Fruit fly (Drosophila melanogaster) whole organism, embryonic: ENCODE results near the gene CG42674.

Source experiments
- Ada2b ChIP-seq: fragments of 200-800 bp; sonication (Bioruptor generic); IDR thresholded peaks from 2 replicates; pipeline ENCODE4 v1.3.6; 2022; ENCODE audit warnings: missing biosample characterization, missing genetic modification characterization
- Adf1 ChIP-seq: fragments of 200-800 bp; sonication (Bioruptor generic); IDR thresholded peaks from 2 replicates; pipeline ENCODE4 v1.3.6; 2022; ENCODE audit warnings: missing biosample characterization, missing genetic modification characterization
- BEAF-32 ChIP-seq: fragments of 200-800 bp; sonication (Bioruptor generic); optimal IDR thresholded peaks from 3 replicates; lab custom pipeline; 2017; ENCODE audit warnings: missing biosample characterization, missing genetic modification characterization, mild to moderate bottlenecking, moderate library complexity, missing genetic modification reagents
- CG11695 ChIP-seq: fragments of 200-800 bp; sonication (Bioruptor generic); IDR thresholded peaks from 3 replicates; pipeline ENCODE4 v1.3.6; 2022; ENCODE audit warnings: missing biosample characterization, missing genetic modification characterization
- CG12219 ChIP-seq: fragments of 200-800 bp; sonication (Bioruptor generic); optimal IDR thresholded peaks from 3 replicates; lab custom pipeline; 2018; ENCODE audit warnings: missing biosample characterization, mild to moderate bottlenecking, missing genetic modification characterization
- CG13296 ChIP-seq: fragments of 200-800 bp; sonication (Bioruptor generic); optimal IDR thresholded peaks from 3 replicates; lab custom pipeline; 2018; ENCODE audit warnings: missing biosample characterization, mild to moderate bottlenecking, missing genetic modification characterization
- CG13775 ChIP-seq: fragments of 200-800 bp; sonication (Bioruptor generic); optimal IDR thresholded peaks from 3 replicates; lab custom pipeline; 2017; ENCODE audit warnings: missing biosample characterization, mild to moderate bottlenecking, missing genetic modification characterization
- CG16863 ChIP-seq: fragments of 200-800 bp; sonication (Bioruptor generic); optimal IDR thresholded peaks from 3 replicates; lab custom pipeline; 2016; ENCODE audit warnings: missing biosample characterization, missing genetic modification characterization
- CG18599 ChIP-seq: fragments of 200-800 bp; sonication (Bioruptor generic); optimal IDR thresholded peaks from 3 replicates; lab custom pipeline; 2017; ENCODE audit warnings: missing biosample characterization, missing genetic modification characterization, mild to moderate bottlenecking, moderate library complexity, missing genetic modification reagents
- CG2116 ChIP-seq: fragments of 200-800 bp; sonication (Bioruptor generic); optimal IDR thresholded peaks from 3 replicates; lab custom pipeline; 2018; ENCODE audit warnings: missing biosample characterization, mild to moderate bottlenecking, missing genetic modification characterization
- CG31365 ChIP-seq: fragments of 200-800 bp; sonication (Bioruptor generic); optimal IDR thresholded peaks from 2 replicates; lab custom pipeline; 2018; ENCODE audit warnings: missing biosample characterization, mild to moderate bottlenecking, missing genetic modification characterization
- CG34224 ChIP-seq: fragments of 200-800 bp; sonication (Bioruptor generic); IDR thresholded peaks from 3 replicates; pipeline ENCODE4 v1.3.6; 2022; ENCODE audit warnings: missing biosample characterization, missing genetic modification characterization; ENCODE audit not compliant: partially characterized antibody
- CG4282 ChIP-seq: fragments of 200-800 bp; sonication (Bioruptor generic); optimal IDR thresholded peaks from 2 replicates; lab custom pipeline; 2016; ENCODE audit warnings: missing biosample characterization, missing genetic modification characterization
- CG4328 ChIP-seq: fragments of 200-800 bp; sonication (Bioruptor generic); optimal IDR thresholded peaks from 3 replicates; lab custom pipeline; 2017; ENCODE audit warnings: missing biosample characterization, missing genetic modification reagents, missing genetic modification characterization
- CG4617 ChIP-seq: fragments of 200-800 bp; sonication (Bioruptor generic); optimal IDR thresholded peaks from 3 replicates; lab custom pipeline; 2016; ENCODE audit warnings: missing biosample characterization, missing genetic modification characterization, borderline replicate concordance
- CG4820 ChIP-seq: fragments of 200-800 bp; sonication (Bioruptor generic); optimal IDR thresholded peaks from 3 replicates; lab custom pipeline; 2016; ENCODE audit warnings: missing biosample characterization, missing genetic modification characterization
- CG5245 ChIP-seq: fragments of 200-800 bp; sonication (Bioruptor generic); optimal IDR thresholded peaks from 3 replicates; lab custom pipeline; 2016; ENCODE audit warnings: missing biosample characterization, missing genetic modification characterization
- CG6689 ChIP-seq: fragments of 200-800 bp; sonication (Bioruptor generic); IDR thresholded peaks from 2 replicates; pipeline ENCODE4 v1.3.6; 2022; ENCODE audit warnings: missing biosample characterization, missing genetic modification characterization
- D19B ChIP-seq: fragments of 200-800 bp; sonication (Bioruptor generic); optimal IDR thresholded peaks from 2 replicates; lab custom pipeline; 2017; ENCODE audit warnings: missing biosample characterization, mild to moderate bottlenecking, missing genetic modification characterization
- Dip3 ChIP-seq: fragments of 200-800 bp; sonication (Bioruptor generic); optimal IDR thresholded peaks from 3 replicates; lab custom pipeline; 2016; ENCODE audit warnings: missing biosample characterization, missing genetic modification characterization
- E2f1 ChIP-seq: fragments of 200-800 bp; sonication (Bioruptor generic); IDR thresholded peaks from 2 replicates; pipeline ENCODE4 v1.3.6; 2022; ENCODE audit warnings: missing biosample characterization, missing genetic modification characterization
- H15 ChIP-seq: fragments of 200-800 bp; sonication (Bioruptor generic); IDR thresholded peaks from 3 replicates; pipeline ENCODE4 v1.3.6; 2022; ENCODE audit warnings: missing biosample characterization, missing genetic modification characterization
- HHEX ChIP-seq: fragments of 200-800 bp; sonication (Bioruptor generic); optimal IDR thresholded peaks from 3 replicates; lab custom pipeline; 2017; ENCODE audit warnings: missing biosample characterization, mild to moderate bottlenecking, missing genetic modification characterization, missing genetic modification reagents
- Hr51 ChIP-seq, 2 experiments: fragments of 200-800 bp; sonication (Bioruptor generic); optimal IDR thresholded peaks; 2 replicates in 1 of 2; 3 replicates in 1 of 2; lab custom pipeline; 2016 to 2018; ENCODE audit warnings: missing biosample characterization in 2 of 2, missing genetic modification characterization in 2 of 2, mild to moderate bottlenecking in 1 of 2, moderate library complexity in 1 of 2
- Hsf ChIP-seq: fragments of 200-800 bp; sonication (Bioruptor generic); optimal IDR thresholded peaks from 3 replicates; lab custom pipeline; 2016; ENCODE audit warnings: missing biosample characterization, missing genetic modification characterization
- Nf-YB ChIP-seq: fragments of 200-800 bp; sonication (Bioruptor generic); optimal IDR thresholded peaks from 3 replicates; lab custom pipeline; 2019; ENCODE audit warnings: missing biosample characterization, mild to moderate bottlenecking, missing genetic modification characterization, moderate library complexity
- NfI ChIP-seq: fragments of 200-800 bp; sonication (Bioruptor generic); optimal IDR thresholded peaks from 3 replicates; lab custom pipeline; 2018; ENCODE audit warnings: missing biosample characterization, mild to moderate bottlenecking, missing genetic modification characterization, moderate library complexity
- Oli ChIP-seq: fragments of 200-800 bp; sonication (Bioruptor generic); optimal IDR thresholded peaks from 2 replicates; lab custom pipeline; 2018; ENCODE audit warnings: missing biosample characterization, mild to moderate bottlenecking, missing genetic modification characterization, moderate library complexity
- Sox100B ChIP-seq: fragments of 200-800 bp; sonication (Bioruptor generic); optimal IDR thresholded peaks from 3 replicates; lab custom pipeline; 2018; ENCODE audit warnings: missing biosample characterization, mild to moderate bottlenecking, missing genetic modification characterization
- Taf1 ChIP-seq: fragments of 200-800 bp; sonication (Bioruptor generic); IDR thresholded peaks from 2 replicates; pipeline ENCODE4 v1.3.6; 2022; ENCODE audit warnings: missing biosample characterization, missing genetic modification characterization
- Usf ChIP-seq: fragments of 200-800 bp; sonication (Bioruptor generic); optimal IDR thresholded peaks from 2 replicates; lab custom pipeline; 2017; ENCODE audit warnings: missing genotype, missing biosample characterization, missing genetic modification characterization
- YL-1 ChIP-seq: fragments of 200-800 bp; sonication (Bioruptor generic); optimal IDR thresholded peaks from 3 replicates; lab custom pipeline; 2017; ENCODE audit warnings: missing biosample characterization, mild to moderate bottlenecking, missing genetic modification characterization
- aop ChIP-seq: fragments of 200-800 bp; sonication (Bioruptor generic); IDR thresholded peaks from 2 replicates; pipeline ENCODE4 v1.3.6; 2022; ENCODE audit warnings: missing biosample characterization, missing genetic modification characterization
- ase ChIP-seq: fragments of 200-800 bp; sonication (Bioruptor generic); IDR thresholded peaks from 3 replicates; pipeline ENCODE4 v1.3.6; 2022; ENCODE audit warnings: missing biosample characterization, missing genetic modification characterization
- chm ChIP-seq: fragments of 200-800 bp; sonication (Bioruptor generic); IDR thresholded peaks from 2 replicates; pipeline ENCODE4 v1.3.6; 2022; ENCODE audit warnings: missing biosample characterization, missing genetic modification characterization
- ems ChIP-seq: fragments of 200-800 bp; sonication (Bioruptor generic); optimal IDR thresholded peaks from 3 replicates; lab custom pipeline; 2016; ENCODE audit warnings: missing biosample characterization, missing genetic modification characterization
- fd96Cb ChIP-seq: fragments of 200-800 bp; sonication (Bioruptor generic); optimal IDR thresholded peaks from 2 replicates; lab custom pipeline; 2018; ENCODE audit warnings: missing biosample characterization, mild to moderate bottlenecking, missing genetic modification characterization, moderate library complexity
- gcm ChIP-seq: fragments of 200-800 bp; sonication (Bioruptor generic); optimal IDR thresholded peaks from 2 replicates; lab custom pipeline; 2019; ENCODE audit warnings: missing biosample characterization, mild to moderate bottlenecking, missing genetic modification characterization, moderate library complexity
- gro ChIP-seq: fragments of 200-800 bp; sonication (Bioruptor generic); optimal IDR thresholded peaks from 2 replicates; lab custom pipeline; 2016; ENCODE audit warnings: missing biosample characterization, missing genetic modification characterization
- gsb ChIP-seq: fragments of 200-800 bp; sonication (Bioruptor generic); IDR thresholded peaks from 2 replicates; pipeline ENCODE4 v1.3.6; 2022; ENCODE audit warnings: missing biosample characterization, missing genetic modification characterization
- ham ChIP-seq: fragments of 200-800 bp; sonication (Bioruptor generic); IDR thresholded peaks from 2 replicates; pipeline ENCODE4 v1.3.6; 2022; ENCODE audit warnings: missing biosample characterization, missing genetic modification characterization
- knrl ChIP-seq: fragments of 200-800 bp; sonication (Bioruptor generic); IDR thresholded peaks from 3 replicates; pipeline ENCODE4 v1.3.6; 2022; ENCODE audit warnings: missing biosample characterization, missing genetic modification characterization; ENCODE audit not compliant: partially characterized antibody
- nom ChIP-seq: fragments of 200-800 bp; sonication (Bioruptor generic); optimal IDR thresholded peaks from 2 replicates; lab custom pipeline; 2017; ENCODE audit warnings: missing biosample characterization, missing genetic modification characterization, mild to moderate bottlenecking, moderate library complexity, missing genetic modification reagents
- pan ChIP-seq, 4 experiments: fragments of >200 bp in 3 of 4; fragments of 200-800 bp in 1 of 4; sonication (Bioruptor generic) in 1 of 4; optimal IDR thresholded peaks in 3 of 4; IDR thresholded peaks in 1 of 4; 2 replicates each; pipeline versions ENCODE4 v1.3.6 to Lab custom; 2017 to 2022; ENCODE audit warnings: missing biosample characterization in 2 of 4, missing genetic modification characterization in 2 of 4, mixed read lengths in 1 of 4
- sc ChIP-seq, 3 experiments: fragments of >200 bp in 2 of 3; fragments of 200-800 bp in 1 of 3; sonication (Bioruptor generic) in 1 of 3; optimal IDR thresholded peaks; 2 replicates in 2 of 3; 3 replicates in 1 of 3; lab custom pipeline; 2017; ENCODE audit warnings: mild to moderate bottlenecking in 1 of 3, missing biosample characterization in 1 of 3, missing genetic modification characterization in 1 of 3, missing genetic modification reagents in 1 of 3
- trh ChIP-seq: fragments of 200-800 bp; sonication (Bioruptor generic); optimal IDR thresholded peaks from 2 replicates; lab custom pipeline; 2016; ENCODE audit warnings: missing biosample characterization, missing genetic modification characterization
- twi ChIP-seq: fragments of 200-800 bp; optimal IDR thresholded peaks from 2 replicates; lab custom pipeline; 2019; ENCODE audit warnings: missing biosample characterization, mild to moderate bottlenecking, missing genetic modification characterization, moderate library complexity
- vfl ChIP-seq: fragments of 200-800 bp; sonication (Bioruptor generic); optimal IDR thresholded peaks from 2 replicates; lab custom pipeline; 2016; ENCODE audit warnings: missing biosample characterization, missing genetic modification characterization
- vnd ChIP-seq: fragments of 200-800 bp; sonication (Bioruptor generic); IDR thresholded peaks from 3 replicates; pipeline ENCODE4 v1.3.6; 2022; ENCODE audit warnings: missing biosample characterization, missing genetic modification characterization; ENCODE audit not compliant: partially characterized antibody

The CG42674 gene

DNA sequence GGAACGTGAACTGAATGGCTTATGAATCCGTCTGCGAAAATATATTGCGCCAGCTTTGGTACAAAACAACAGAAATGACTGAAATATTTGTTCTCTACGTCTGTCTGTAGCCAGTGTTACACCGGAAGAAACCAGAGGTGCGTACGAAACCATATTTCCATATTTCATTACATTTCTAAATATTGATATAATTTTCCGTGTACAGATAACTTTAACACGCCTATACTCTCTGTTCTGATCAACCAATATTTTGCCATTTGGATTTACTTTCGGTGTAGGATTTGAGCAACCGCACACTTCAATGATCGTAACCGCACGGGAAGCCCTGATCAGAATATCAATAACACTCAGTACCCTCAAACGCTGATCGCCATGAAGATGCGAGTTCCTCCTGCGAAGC, 3.4 kb downstream of the CG42674 start (continued):
- no peak for TF ChIP-seq YL-1 (GFP tag; lab: Kevin White, UChicago)
- TF ChIP-seq NfI (GFP tag; lab: Kevin White, UChicago): peak; percentile 35
- TF ChIP-seq twi (tag; lab: Kevin White, UChicago): no peak
- peak; percentile 25; the same call in 1 of the 2 replicates for TF ChIP-seq E2f1
- no peak for TF ChIP-seq CG34224
- TF ChIP-seq CG4617 (GFP tag; lab: Kevin White, UChicago): no peak
- TF ChIP-seq CG6689: peak; percentile 62; the same call in 1 of the 2 replicates
- no peak for TF ChIP-seq CG31365
- TF ChIP-seq ham: no peak
- peak; percentile 40 for TF ChIP-seq CG18599 (GFP tag; lab: Kevin White, UChicago)
- no peak for TF ChIP-seq chm (GFP tag; lab: Robert Waterston, UW)
- peak; percentile 55 for TF ChIP-seq Ada2b (GFP tag; lab: Robert Waterston, UW)
- no peak for TF ChIP-seq sc (optimal IDR thresholded peaks at IDR 0.05; lab: Kevin White, UChicago)
- peak; percentile 2 for TF ChIP-seq sc (GFP tag; optimal IDR thresholded peaks at IDR 0.05; lab: Kevin White, UChicago)
- peak; percentile 2 to 20 for TF ChIP-seq Hr51 (GFP tag; optimal IDR thresholded peaks at IDR 0.05; lab: Kevin White, UChicago)
- no peak for TF ChIP-seq Adf1 (GFP tag; lab: Robert Waterston, UW)
- no peak for TF ChIP-seq D19B (GFP tag; lab: Kevin White, UChicago)
- TF ChIP-seq CG4282 (GFP tag; lab: Kevin White, UChicago): no peak
- TF ChIP-seq Nf-YB (GFP tag; lab: Kevin White, UChicago): no peak
- TF ChIP-seq Hsf (GFP tag; lab: Kevin White, UChicago): peak; percentile 40
- TF ChIP-seq gro: no peak
- no peak for TF ChIP-seq trh (GFP tag; lab: Kevin White, UChicago)
- TF ChIP-seq ems (GFP tag; lab: Kevin White, UChicago): no peak
- no peak for TF ChIP-seq vnd (GFP tag; lab: Robert Waterston, UW)
- 0 out of 2 replicates have a peak, but pooled peaks have one; percentile 35 for TF ChIP-seq gsb (GFP tag; lab: Robert Waterston, UW)
- TF ChIP-seq Usf (GFP tag; lab: Kevin White, UChicago): no peak
- no peak for TF ChIP-seq aop (GFP tag; lab: Robert Waterston, UW)
- TF ChIP-seq vfl: no peak
- no peak for TF ChIP-seq knrl (GFP tag; lab: Robert Waterston, UW)
- TF ChIP-seq CG16863 (GFP tag; lab: Kevin White, UChicago): no peak
- peak; percentile 55 for TF ChIP-seq Oli (tag; lab: Kevin White, UChicago)
- TF ChIP-seq CG2116 (GFP tag; lab: Kevin White, UChicago): no peak
- no peak for TF ChIP-seq CG13296
- TF ChIP-seq CG4328 (GFP tag; lab: Kevin White, UChicago): no peak
- TF ChIP-seq HHEX (GFP tag; lab: Kevin White, UChicago): peak; percentile 36
- no peak for TF ChIP-seq CG13775 (GFP tag; lab: Kevin White, UChicago)
- TF ChIP-seq CG5245 (GFP tag; lab: Kevin White, UChicago): peak; percentile 29
- TF ChIP-seq Taf1: peak; percentile 53; the same call in 1 of the 2 replicates
- TF ChIP-seq CG11695: 0 out of 3 replicates have a peak, but pooled peaks have one; percentile 34
- TF ChIP-seq gcm (GFP tag; lab: Kevin White, UChicago): no peak
- no peak for TF ChIP-seq pan (optimal IDR thresholded peaks at IDR 0.05; lab: Kevin White, UChicago)
- TF ChIP-seq pan (GFP tag; optimal IDR thresholded peaks at IDR 0.05 in 1 of 2, IDR thresholded peaks at IDR 0.05 in 1 of 2): peak in 1 of 2 experiments; percentile 60
- no peak for TF ChIP-seq ase
- TF ChIP-seq fd96Cb (tag; lab: Kevin White, UChicago): peak; percentile 29
- 0 out of 3 replicates have a peak, but pooled peaks have one; percentile 38 for TF ChIP-seq H15 (GFP tag; lab: Robert Waterston, UW)
- TF ChIP-seq CG4820: peak; percentile 8
- no peak for TF ChIP-seq BEAF-32
- peak; percentile 22 for TF ChIP-seq Dip3 (GFP tag; lab: Kevin White, UChicago)
- peak; percentile 33 for TF ChIP-seq CG12219 (GFP tag; lab: Kevin White, UChicago)
- TF ChIP-seq Sox100B (GFP tag; lab: Kevin White, UChicago): no peak
- no peak for TF ChIP-seq nom
